Fruit fly (Drosophila melanogaster): ENCODE data around the gene FIG4.

- TF ChIP-seq cyc (GFP tag; optimal IDR thresholded peaks at IDR 0.05) (no peak), eg (GFP tag; IDR thresholded peaks at IDR 0.05) (no peak), Hr4 (GFP tag; optimal IDR thresholded peaks at IDR 0.05) (no peak), ss (GFP tag; optimal IDR thresholded peaks at IDR 0.05) (no peak), Hr39 (GFP tag; optimal IDR thresholded peaks at IDR 0.05) (peak; percentile 15), acj6 (GFP tag; optimal IDR thresholded peaks at IDR 0.05) (no peak), dsx (GFP tag; optimal IDR thresholded peaks at IDR 0.05; ENCODE audit: poor library complexity, severe bottlenecking) (no peak), CG6276 (GFP tag; optimal IDR thresholded peaks at IDR 0.05) (no peak), CG16779 (tag; optimal IDR thresholded peaks at IDR 0.05) (no peak), vri (GFP tag; optimal IDR thresholded peaks at IDR 0.05) (no peak), CG11902 (GFP tag; optimal IDR thresholded peaks at IDR 0.05) (no peak), salr (GFP tag; optimal IDR thresholded peaks at IDR 0.05) (no peak)
Measured at dm6 chr2L:4459543-4459942, 5.4 kb upstream of the FIG4 start, which contains the start of the genes mRpL27 and CG15435.
